Worm (Caenorhabditis elegans): Measurements from ENCODE around the gene col-98.

ce11 chrIII:13065694-13066093 is 46.9 kb downstream of the col-98 start:
- TF ChIP-seq tra-4 (tag; optimal IDR thresholded peaks at IDR 0.05) (no peak), sea-1 (GFP tag; conservative IDR thresholded peaks at IDR 0.05) (0 out of 2 replicates have a peak, but pooled peaks have one; percentile 55), B0310.2 (tag; optimal IDR thresholded peaks at IDR 0.05) (no peak), ama-1 (optimal IDR thresholded peaks at IDR 0.05) (no peak), aly-1 (tag; optimal IDR thresholded peaks at IDR 0.05) (no peak), ceh-36 (tag; optimal IDR thresholded peaks at IDR 0.05) (no peak), F13C5.2 (tag; optimal IDR thresholded peaks at IDR 0.05) (no peak), flt-1 (GFP tag; IDR thresholded peaks at IDR 0.05) (no peak), hnd-1 (tag; optimal IDR thresholded peaks at IDR 0.05) (no peak), tbx-37 (GFP tag; conservative IDR thresholded peaks at IDR 0.05) (no peak), hmg-4 (GFP tag; optimal IDR thresholded peaks at IDR 0.05) (peak; percentile 66), ets-7 (tag; optimal IDR thresholded peaks at IDR 0.05) (no peak), scrt-1 (GFP tag; IDR thresholded peaks at IDR 0.05) (no peak), hmbx-1 (tag; optimal IDR thresholded peaks at IDR 0.05) (no peak)
